Fruit fly (Drosophila melanogaster): ENCODE results near the gene Arr1.

- no peak for TF ChIP-seq ttk (optimal IDR thresholded peaks at IDR 0.05)
- TF ChIP-seq insv (optimal IDR thresholded peaks at IDR 0.05) = no peak
- TF ChIP-seq Myc (optimal IDR thresholded peaks at IDR 0.05) = no peak
- no peak for TF ChIP-seq h (optimal IDR thresholded peaks at IDR 0.05)
Measured at dm6 chr2L:18119643-18120042, 41.6 kb downstream of the Arr1 start, which contains the start of gene CG5758.
